Worm (Caenorhabditis elegans) whole organism, L1 larva: ENCODE results near the gene tag-335.

Experiments used
- alr-1 ChIP-seq: fragments of 200-800 bp; sonication (Bioruptor generic); optimal IDR thresholded peaks from 2 replicates; lab custom pipeline; 2018; ENCODE audit warnings: borderline replicate concordance, mild to moderate bottlenecking, missing genetic modification characterization, missing compliant biosample characterization
- ama-1 ChIP-seq: fragments of 150-350 bp; optimal IDR thresholded peaks from 2 replicates; lab custom pipeline; 2014
- ceh-88 ChIP-seq: fragments of 200-800 bp; sonication (Bioruptor generic); IDR thresholded peaks from 2 replicates; pipeline ENCODE4 v1.3.6; 2022; ENCODE audit warnings: missing genetic modification characterization, missing compliant biosample characterization
- grh-1 ChIP-seq: fragments of 200-800 bp; sonication (Bioruptor generic); IDR thresholded peaks from 2 replicates; pipeline ENCODE4 v1.3.6; 2022; ENCODE audit warnings: missing genetic modification reagents, missing genetic modification characterization, missing compliant biosample characterization
- nhr-11 ChIP-seq: fragments of 150-350 bp; optimal IDR thresholded peaks from 2 replicates; lab custom pipeline; 2014; ENCODE audit warnings: missing biosample characterization, missing genetic modification characterization
- nhr-77 ChIP-seq: fragments of 150-350 bp; optimal IDR thresholded peaks from 2 replicates; lab custom pipeline; 2014; ENCODE audit warnings: missing biosample characterization, missing genetic modification characterization
- nhr-84 ChIP-seq: sonication (generic microtip); optimal IDR thresholded peaks from 2 replicates; lab custom pipeline; 2017; ENCODE audit warnings: missing biosample characterization, missing genetic modification characterization
- sup-37 ChIP-seq: fragments of 200-800 bp; sonication (Bioruptor generic); optimal IDR thresholded peaks from 2 replicates; lab custom pipeline; 2018; ENCODE audit warnings: mild to moderate bottlenecking, missing genetic modification characterization, missing compliant biosample characterization

DNA sequence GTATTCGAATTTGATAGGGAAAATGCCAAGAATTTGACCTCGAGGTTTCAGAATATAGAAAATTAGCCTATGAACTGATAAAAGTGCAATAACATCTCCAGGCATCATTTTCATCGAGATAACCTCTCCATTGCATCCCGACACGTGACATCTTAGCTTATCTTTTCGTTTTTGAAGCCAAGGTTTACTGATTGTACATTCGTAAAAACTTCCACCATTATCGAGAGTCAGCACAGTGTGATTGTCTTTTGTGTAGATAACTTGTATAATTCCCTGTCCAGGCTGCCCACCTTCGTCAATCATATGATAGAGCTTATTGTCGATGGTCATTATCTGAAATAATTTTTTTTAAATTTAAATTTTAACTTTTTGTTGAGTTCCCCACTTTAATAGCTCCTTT lies 4.0 kb downstream of the tag-335 start:
- no peak for TF ChIP-seq nhr-11
- TF ChIP-seq grh-1 (GFP tag; lab: Robert Waterston, UW): no peak
- TF ChIP-seq ceh-88 (GFP tag; lab: Robert Waterston, UW): no peak
- TF ChIP-seq nhr-77 (tag; lab: Kevin White, UChicago): no peak
- TF ChIP-seq ama-1 (lab: Kevin White, UChicago): no peak
- no peak for TF ChIP-seq alr-1 (tag; lab: Kevin White, UChicago)
- no peak for TF ChIP-seq nhr-84 (tag; lab: Kevin White, UChicago)
- TF ChIP-seq sup-37 (GFP tag; lab: Kevin White, UChicago): no peak
